Worm (Caenorhabditis elegans): ENCODE data around the gene nex-3.

DNA sequence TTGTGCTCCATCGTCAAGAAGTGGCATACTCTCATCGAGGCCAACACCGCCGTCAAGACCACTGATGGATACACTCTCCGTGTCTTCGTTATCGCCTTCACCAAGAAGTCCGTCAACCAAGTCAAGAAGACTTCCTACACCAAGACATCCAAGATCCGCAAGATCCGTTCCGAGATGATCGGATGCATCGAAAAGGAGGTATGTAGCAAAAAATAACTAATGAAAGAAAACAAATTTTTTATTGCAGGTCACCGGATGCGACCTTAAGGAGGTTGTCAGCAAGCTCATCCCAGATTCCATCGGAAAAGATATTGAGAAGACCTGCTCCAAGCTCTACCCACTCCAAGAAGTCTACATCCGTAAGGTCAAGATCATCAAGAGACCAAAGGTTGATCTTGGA is 34.4 kb downstream of the nex-3 start:
- no peak for TF ChIP-seq aly-2 (tag; optimal IDR thresholded peaks at IDR 0.05)
- no peak for TF ChIP-seq mdl-1 (tag; optimal IDR thresholded peaks at IDR 0.05)
- TF ChIP-seq ama-1 (optimal IDR thresholded peaks at IDR 0.05): no peak
- TF ChIP-seq unc-39 (tag; optimal IDR thresholded peaks at IDR 0.05): no peak
- no peak for TF ChIP-seq pha-4 (tag; optimal IDR thresholded peaks at IDR 0.05)
- TF ChIP-seq nhr-77 (tag; optimal IDR thresholded peaks at IDR 0.05): no peak
- no peak for TF ChIP-seq ztf-11 (tag; optimal IDR thresholded peaks at IDR 0.05)
- no peak for TF ChIP-seq jun-1 (tag; optimal IDR thresholded peaks at IDR 0.05)
